Fruit fly (Drosophila melanogaster) whole organism: ENCODE measurements around the gene CG43407.
A peak's percentile ranks its signal among the peaks of the same experiment; 100 is the strongest.

Experiments
- CG8478 ChIP-seq: fragments of >200 bp; optimal IDR thresholded peaks from 2 replicates; lab custom pipeline; 2018; ENCODE audit warnings: inconsistent platforms
- Dll ChIP-seq: fragments of >200 bp; optimal IDR thresholded peaks from 2 replicates; lab custom pipeline; 2017
- EcR ChIP-seq, 2 experiments: fragments of >200 bp; optimal IDR thresholded peaks; 2 replicates each; lab custom pipeline; 2017; ENCODE audit warnings: missing biosample characterization in 2 of 2, missing genetic modification characterization in 2 of 2, missing genetic modification reagents in 2 of 2
- pan ChIP-seq: fragments of >200 bp; optimal IDR thresholded peaks from 2 replicates; lab custom pipeline; 2017
- psq ChIP-seq: fragments of >200 bp; optimal IDR thresholded peaks from 2 replicates; lab custom pipeline; 2017
- usp ChIP-seq: fragments of >200 bp; optimal IDR thresholded peaks from 2 replicates; lab custom pipeline; 2017; ENCODE audit warnings: missing biosample characterization, missing genetic modification characterization, mixed read lengths

- no peak for TF ChIP-seq Dll (lab: Kevin White, UChicago)
- TF ChIP-seq usp (GFP tag; lab: Kevin White, UChicago), result no peak
- no peak for TF ChIP-seq EcR (GFP tag; optimal IDR thresholded peaks at IDR 0.05; lab: Kevin White, UChicago)
- TF ChIP-seq psq, result no peak
- no peak for TF ChIP-seq CG8478 (lab: Kevin White, UChicago)
- TF ChIP-seq pan (lab: Kevin White, UChicago), result peak; percentile 70
Measured at dm6 chr3L:19045299-19046025, 7.7 kb downstream of the CG43407 start, which contains the start of gene nkd.
